Worm (Caenorhabditis elegans) whole organism, midembryonic: Measurements from ENCODE around the gene K02E2.11.

ENCODE experiments used
- flt-1 ChIP-seq: fragments of 200-800 bp; sonication (Bioruptor generic); IDR thresholded peaks from 2 replicates; pipeline ENCODE4 v1.3.6; 2022; ENCODE audit warnings: missing genetic modification characterization, missing compliant biosample characterization
- ref-1 ChIP-seq: fragments of 200-800 bp; sonication (Bioruptor generic); conservative IDR thresholded peaks from 2 replicates; pipeline ENCODE4 v1.3.6; 2022; ENCODE audit warnings: missing genetic modification reagents, missing genetic modification characterization, missing compliant biosample characterization

DNA sequence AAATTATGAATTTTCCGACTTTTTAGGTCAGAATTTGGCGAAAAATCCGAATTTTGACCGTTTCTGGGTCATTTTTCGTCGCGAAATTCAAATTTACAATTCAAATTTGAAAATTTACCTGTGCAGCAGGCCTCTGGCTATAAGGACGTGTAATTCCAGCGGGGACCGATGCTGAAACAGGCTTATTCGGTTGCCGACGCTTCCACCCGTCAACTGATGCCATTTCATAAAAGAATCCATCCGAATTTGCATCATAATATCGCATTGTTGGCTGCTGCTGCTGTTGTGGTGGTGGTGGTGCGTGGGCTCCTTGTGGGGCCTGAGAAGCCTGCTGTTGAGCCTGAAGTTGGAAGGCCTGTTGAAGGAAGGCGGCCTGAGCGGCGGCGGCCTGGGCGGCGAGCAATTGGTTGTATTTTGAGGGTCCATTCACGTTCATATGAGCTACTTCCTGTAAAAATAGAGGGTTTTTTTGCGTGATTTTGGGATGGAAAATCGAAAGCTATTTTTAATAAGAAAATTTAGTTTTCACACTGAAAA lies 16.5 kb downstream of the K02E2.11 start:
- no peak for TF ChIP-seq ref-1
- no peak for TF ChIP-seq flt-1 (GFP tag; lab: Robert Waterston, UW)
